Worm (Caenorhabditis elegans) whole organism, L3 larva: Measurements from ENCODE around the gene dhs-21.

ENCODE experiments used
- aly-2 ChIP-seq: fragments of 150-350 bp; optimal IDR thresholded peaks from 2 replicates; lab custom pipeline; 2014; ENCODE audit warnings: missing biosample characterization, missing genetic modification characterization
- ama-1 ChIP-seq: fragments of 150-350 bp; optimal IDR thresholded peaks from 2 replicates; lab custom pipeline; 2018
- ceh-9 ChIP-seq: sonication (generic microtip); optimal IDR thresholded peaks from 2 replicates; lab custom pipeline; 2018; ENCODE audit warnings: missing biosample characterization, missing genetic modification characterization
- daf-12 ChIP-seq: fragments of 150-350 bp; optimal IDR thresholded peaks from 2 replicates; lab custom pipeline; 2014; ENCODE audit warnings: missing biosample characterization, missing genetic modification reagents, missing genetic modification characterization
- elt-3 ChIP-seq, 3 experiments: fragments of 150-350 bp in 1 of 3; sonication (generic microtip) in 2 of 3; optimal IDR thresholded peaks; 2 replicates in 2 of 3; 4 replicates in 1 of 3; lab custom pipeline; 2014 to 2017; ENCODE audit warnings: missing biosample characterization in 3 of 3, missing genetic modification characterization in 3 of 3
- eor-1 ChIP-seq, 2 experiments: fragments of 150-350 bp; optimal IDR thresholded peaks; 2 replicates each; lab custom pipeline; 2014 to 2018; ENCODE audit warnings: missing biosample characterization in 2 of 2, missing genetic modification characterization in 2 of 2
- fos-1 ChIP-seq: fragments of 150-350 bp; optimal IDR thresholded peaks from 2 replicates; lab custom pipeline; 2014; ENCODE audit warnings: missing biosample characterization, missing genetic modification characterization
- jun-1 ChIP-seq: fragments of 150-350 bp; optimal IDR thresholded peaks from 2 replicates; lab custom pipeline; 2014; ENCODE audit warnings: missing biosample characterization, missing genetic modification reagents, missing genetic modification characterization
- nhr-237 ChIP-seq: fragments of 150-350 bp; optimal IDR thresholded peaks from 2 replicates; lab custom pipeline; 2014; ENCODE audit warnings: missing biosample characterization, missing genetic modification characterization
- nhr-28 ChIP-seq: fragments of 150-350 bp; optimal IDR thresholded peaks from 2 replicates; lab custom pipeline; 2014; ENCODE audit warnings: missing biosample characterization, missing genetic modification characterization
- nhr-77 ChIP-seq: fragments of 150-350 bp; optimal IDR thresholded peaks from 2 replicates; lab custom pipeline; 2014; ENCODE audit warnings: missing biosample characterization, missing genetic modification characterization
- pqm-1 ChIP-seq: fragments of 150-350 bp; optimal IDR thresholded peaks from 2 replicates; lab custom pipeline; 2017; ENCODE audit warnings: missing biosample characterization, missing genetic modification characterization, inconsistent platforms
- unc-62 ChIP-seq: fragments of 150-350 bp; sonication (generic microtip); optimal IDR thresholded peaks from 4 replicates; lab custom pipeline; 2014; ENCODE audit warnings: missing biosample characterization, missing genetic modification reagents, missing genetic modification characterization
- ztf-11 ChIP-seq: fragments of 150-350 bp; optimal IDR thresholded peaks from 2 replicates; lab custom pipeline; 2014; ENCODE audit warnings: missing biosample characterization, missing genetic modification characterization

DNA sequence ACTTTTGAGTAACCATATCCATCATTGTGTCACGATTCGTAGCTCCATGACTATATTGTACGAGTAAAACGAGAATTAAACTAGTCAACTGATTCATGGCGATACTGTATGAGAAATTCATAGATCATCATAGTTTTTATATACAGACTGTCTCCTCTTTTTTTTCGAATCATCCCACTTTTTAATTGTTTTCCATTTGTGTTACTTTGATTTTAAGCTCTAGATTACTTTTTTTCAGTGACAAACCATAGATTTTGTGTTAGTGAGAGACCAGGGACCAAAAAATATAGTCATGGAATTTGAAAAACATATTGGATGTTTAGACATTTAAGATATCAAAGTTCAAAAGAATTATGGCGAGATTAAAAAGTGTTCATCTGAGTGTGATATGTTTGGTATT is 21.4 kb downstream of the dhs-21 start, which contains the start of gene R11D1.3:
- no peak for TF ChIP-seq unc-62 (GFP tag; lab: Kevin White, UChicago)
- no peak for TF ChIP-seq fos-1 (tag; lab: Kevin White, UChicago)
- no peak for TF ChIP-seq nhr-28 (tag; lab: Kevin White, UChicago)
- no peak for TF ChIP-seq nhr-77
- no peak for TF ChIP-seq elt-3 (tag; optimal IDR thresholded peaks at IDR 0.05; lab: Kevin White, UChicago)
- no peak for TF ChIP-seq daf-12 (tag; lab: Kevin White, UChicago)
- TF ChIP-seq ama-1 = no peak
- no peak for TF ChIP-seq nhr-237 (tag; lab: Kevin White, UChicago)
- TF ChIP-seq ztf-11 = no peak
- TF ChIP-seq jun-1 (tag; lab: Kevin White, UChicago) = no peak
- TF ChIP-seq aly-2 (tag; lab: Kevin White, UChicago) = no peak
- no peak for TF ChIP-seq eor-1 (tag; optimal IDR thresholded peaks at IDR 0.05; lab: Kevin White, UChicago)
- TF ChIP-seq pqm-1 (tag; lab: Kevin White, UChicago) = no peak
- TF ChIP-seq ceh-9 (tag; lab: Kevin White, UChicago) = no peak
